Fruit fly (Drosophila melanogaster) S2 (cell line): ENCODE data around the gene CG1983.

Experiments used
- CG8478 ChIP-seq: fragments of >200 bp; optimal IDR thresholded peaks from 2 replicates; lab custom pipeline; 2018
- CTCF ChIP-seq, 2 experiments: fragments of >200 bp; optimal IDR thresholded peaks; 2 replicates each; lab custom pipeline; 2018

CG1983 gene

dm6 chr3R:30202898-30203103 lies 25.3 kb upstream of the CG1983 start, which contains the start of gene CG9743:
CG9743 (minus strand) TSS chr3R:30202998.
- TF ChIP-seq CG8478 (no peak), CTCF (optimal IDR thresholded peaks at IDR 0.05; lab: Kevin White, UChicago) (no peak)

- TF ChIP-seq CG8478 (no peak), CTCF (optimal IDR thresholded peaks at IDR 0.05; lab: Kevin White, UChicago) (no peak)
Observed at dm6 chr3R:30201064-30201463, 23.6 kb upstream of the CG1983 start.

dm6 chr3R:30200091-30200698 lies 22.7 kb upstream of the CG1983 start:
- TF ChIP-seq CG8478 (no peak), CTCF (optimal IDR thresholded peaks at IDR 0.05; lab: Kevin White, UChicago) (no peak)

- TF ChIP-seq CG8478 (no peak), CTCF (optimal IDR thresholded peaks at IDR 0.05; lab: Kevin White, UChicago) (no peak)
Observed at dm6 chr3R:30198793-30199192, 21.3 kb upstream of the CG1983 start.

- no peak for TF ChIP-seq CTCF (optimal IDR thresholded peaks at IDR 0.05; lab: Kevin White, UChicago)
- TF ChIP-seq CG8478: no peak
Observed at dm6 chr3R:30197796-30198195, 20.3 kb upstream of the CG1983 start.

- no peak for TF ChIP-seq CG8478
- TF ChIP-seq CTCF (optimal IDR thresholded peaks at IDR 0.05; lab: Kevin White, UChicago): no peak
Observed at dm6 chr3R:30196128-30196527, 18.6 kb upstream of the CG1983 start, which contains the start of gene CG15531. CG15531 (minus strand) TSS chr3R:30196228.

- TF ChIP-seq CG8478 (no peak), CTCF (optimal IDR thresholded peaks at IDR 0.05; lab: Kevin White, UChicago) (peak; percentile 17 to 19)
Observed at dm6 chr3R:30195606-30196049, 18.1 kb upstream of the CG1983 start.

dm6 chr3R:30193826-30194225 lies 16.3 kb upstream of the CG1983 start:
- TF ChIP-seq CTCF (optimal IDR thresholded peaks at IDR 0.05; lab: Kevin White, UChicago) (no peak), CG8478 (no peak)

- TF ChIP-seq CTCF (optimal IDR thresholded peaks at IDR 0.05; lab: Kevin White, UChicago) (no peak), CG8478 (no peak)
Observed at dm6 chr3R:30191462-30191874, 14.0 kb upstream of the CG1983 start.

dm6 chr3R:30191047-30191446 lies 13.5 kb upstream of the CG1983 start, which contains the start of gene CG9747:
CG9747 (minus strand) TSS chr3R:30191252.
- TF ChIP-seq CG8478 (no peak), CTCF (optimal IDR thresholded peaks at IDR 0.05; lab: Kevin White, UChicago) (no peak)

- no peak for TF ChIP-seq CTCF (optimal IDR thresholded peaks at IDR 0.05; lab: Kevin White, UChicago)
- TF ChIP-seq CG8478: no peak
Observed at dm6 chr3R:30189836-30190235, 12.3 kb upstream of the CG1983 start.

- TF ChIP-seq CTCF (optimal IDR thresholded peaks at IDR 0.05; lab: Kevin White, UChicago) (no peak), CG8478 (no peak)
Observed at dm6 chr3R:30189398-30189797, 11.9 kb upstream of the CG1983 start.

dm6 chr3R:30183872-30184271 lies 6.4 kb upstream of the CG1983 start:
- TF ChIP-seq CG8478 (no peak), CTCF (optimal IDR thresholded peaks at IDR 0.05; lab: Kevin White, UChicago) (no peak)

- TF ChIP-seq CTCF (optimal IDR thresholded peaks at IDR 0.05; lab: Kevin White, UChicago): no peak
- no peak for TF ChIP-seq CG8478
Observed at dm6 chr3R:30179934-30180333, 2.4 kb upstream of the CG1983 start, which contains the start of gene Bet5. Bet5 (plus strand) TSS chr3R:30180232.

dm6 chr3R:30176314-30176713 lies 1.2 kb downstream of the CG1983 start:
- TF ChIP-seq CG8478 (no peak), CTCF (optimal IDR thresholded peaks at IDR 0.05; lab: Kevin White, UChicago) (no peak)

- TF ChIP-seq CTCF (optimal IDR thresholded peaks at IDR 0.05; lab: Kevin White, UChicago) (no peak), CG8478 (no peak)
Observed at dm6 chr3R:30175045-30175589, 2.4 kb downstream of the CG1983 start.
